Fruit fly (Drosophila melanogaster): ENCODE results near the gene ppk19.

The ppk19 gene

dm6 chr3R:29717519-29717918 is 45.3 kb downstream of the ppk19 start (continued):
- TF ChIP-seq CG3995 (GFP tag; optimal IDR thresholded peaks at IDR 0.05), result peak; percentile 4
- peak; percentile 25 for TF ChIP-seq nmo (GFP tag; optimal IDR thresholded peaks at IDR 0.05)
- TF ChIP-seq CG1024 (GFP tag; IDR thresholded peaks at IDR 0.05), result peak; percentile 41; the same call in 1 of the 2 replicates
- TF ChIP-seq ase (GFP tag; IDR thresholded peaks at IDR 0.05), result peak; percentile 34; the same call in 1 of the 3 replicates
- TF ChIP-seq jigr1 (GFP tag; IDR thresholded peaks at IDR 0.05), result no peak
- TF ChIP-seq nerfin-1 (tag; optimal IDR thresholded peaks at IDR 0.05), result no peak
- no peak for TF ChIP-seq HHEX (GFP tag; optimal IDR thresholded peaks at IDR 0.05)
- TF ChIP-seq CG10979 (tag; optimal IDR thresholded peaks at IDR 0.05), result no peak
- TF ChIP-seq sug (tag; optimal IDR thresholded peaks at IDR 0.05), result no peak
- TF ChIP-seq CG4820 (GFP tag; optimal IDR thresholded peaks at IDR 0.05), result peak; percentile 47
- TF ChIP-seq Ets65A (GFP tag), result peak; percentile 14
- peak; percentile 22 for TF ChIP-seq CG15269 (tag; optimal IDR thresholded peaks at IDR 0.05)
- TF ChIP-seq Aef1 (GFP tag; IDR thresholded peaks at IDR 0.05), result no peak

- peak; percentile 18; the same call in 1 of the 3 replicates for TF ChIP-seq ci (GFP tag; IDR thresholded peaks at IDR 0.05)
- peak; percentile 24; the same call in 1 of the 3 replicates for TF ChIP-seq ken (GFP tag; IDR thresholded peaks at IDR 0.05)
- no peak for TF ChIP-seq ara (GFP tag; IDR thresholded peaks at IDR 0.05)
Measured at dm6 chr3R:29718363-29718762, 46.1 kb downstream of the ppk19 start, which contains the start of gene CG15506. TSS of gene CG15506 (plus strand) at chr3R:29718663.

- no peak for TF ChIP-seq CG34376 (GFP tag; optimal IDR thresholded peaks at IDR 0.05)
Measured at dm6 chr3R:29722238-29722637, 50.0 kb downstream of the ppk19 start, which contains the start of gene CG34296. TSS of gene CG34296 (plus strand) at chr3R:29722538.

DNA sequence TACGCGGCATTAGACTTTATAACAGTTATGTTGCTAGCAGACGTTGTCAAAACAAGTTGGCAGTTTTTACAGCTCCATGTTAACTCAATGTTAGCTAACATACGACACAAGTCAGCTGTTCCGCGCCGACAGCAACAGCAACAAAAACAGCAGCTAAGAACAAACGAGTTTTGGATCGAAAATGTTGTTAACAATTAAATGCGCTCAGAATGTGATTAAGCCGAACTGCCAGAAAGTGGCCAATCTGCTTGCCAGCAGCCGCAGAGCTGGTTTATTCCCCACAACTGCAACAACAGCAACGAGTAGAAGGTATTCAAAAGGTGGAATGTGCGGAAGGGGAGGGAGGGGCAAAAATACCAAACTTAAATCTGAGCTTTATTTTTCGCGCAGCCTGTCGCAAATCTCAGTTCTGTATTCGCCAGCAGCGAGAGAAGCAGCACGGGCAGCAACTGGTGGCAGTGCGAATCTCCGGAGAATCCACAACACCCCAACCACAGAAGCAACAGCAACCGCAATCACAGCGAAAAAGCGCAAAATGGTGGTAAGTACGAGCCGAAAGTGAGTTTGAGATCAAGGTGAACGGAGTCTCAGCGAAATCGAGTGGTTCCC is 50.9 kb downstream of the ppk19 start, which contains the start of gene Pcd:
TSS of gene Pcd (plus strand) at position 116 of the 609 bp plus-strand sequence.
- no peak for TF ChIP-seq CG15073 (GFP tag; optimal IDR thresholded peaks at IDR 0.05)
- peak; percentile 30 for TF ChIP-seq CG1603 (tag; optimal IDR thresholded peaks at IDR 0.05)
- TF ChIP-seq CG10462 (GFP tag; optimal IDR thresholded peaks at IDR 0.05), result no peak
- no peak for TF ChIP-seq sob (GFP tag; IDR thresholded peaks at IDR 0.05)
- no peak for TF ChIP-seq CG6254 (GFP tag; optimal IDR thresholded peaks at IDR 0.05)
- peak; percentile 33 for TF ChIP-seq Med (GFP tag)
- no peak for TF ChIP-seq CG14667 (GFP tag; IDR thresholded peaks at IDR 0.05)
- peak; percentile 90 for TF ChIP-seq scrt (GFP tag; optimal IDR thresholded peaks at IDR 0.05)
- TF ChIP-seq gro (GFP tag; optimal IDR thresholded peaks at IDR 0.05), result peak; percentile 9
- peak; percentile 3 for TF ChIP-seq sug (tag; optimal IDR thresholded peaks at IDR 0.05)
- peak; percentile 43 for TF ChIP-seq CG34376 (GFP tag; optimal IDR thresholded peaks at IDR 0.05)
- no peak for TF ChIP-seq CG3407 (GFP tag; optimal IDR thresholded peaks at IDR 0.05)
- TF ChIP-seq cg (GFP tag; optimal IDR thresholded peaks at IDR 0.05), result no peak
- no peak for TF ChIP-seq CG7372 (GFP tag; IDR thresholded peaks at IDR 0.05)
- peak; percentile 41; the same call in 1 of the 4 replicates for TF ChIP-seq Dll (GFP tag; IDR thresholded peaks at IDR 0.05; ENCODE audit: partially characterized antibody)
- TF ChIP-seq ewg (GFP tag; optimal IDR thresholded peaks at IDR 0.05), result peak; percentile 21
- no peak for TF ChIP-seq CG30431 (GFP tag; optimal IDR thresholded peaks at IDR 0.05)
- 0 out of 3 replicates have a peak, but pooled peaks have one; percentile 36 for TF ChIP-seq HLH4C (GFP tag; IDR thresholded peaks at IDR 0.05; ENCODE audit: partially characterized antibody)
- peak; percentile 31 for TF ChIP-seq ftz-f1 (GFP tag; optimal IDR thresholded peaks at IDR 0.05)
- peak in 1 of 2 experiments; percentile 46 for TF ChIP-seq insv (GFP tag; optimal IDR thresholded peaks at IDR 0.05)
- peak; percentile 91 for TF ChIP-seq E2f2 (GFP tag; IDR thresholded peaks at IDR 0.05)
- TF ChIP-seq row (GFP tag; IDR thresholded peaks at IDR 0.05), result no peak
- TF ChIP-seq CG14441 (GFP tag; IDR thresholded peaks at IDR 0.05), result no peak
- TF ChIP-seq CG18011 (GFP tag; optimal IDR thresholded peaks at IDR 0.05), result peak; percentile 14
- no peak for TF ChIP-seq nau (GFP tag; optimal IDR thresholded peaks at IDR 0.05)
- no peak for TF ChIP-seq emc (GFP tag; optimal IDR thresholded peaks at IDR 0.05)
- TF ChIP-seq CG7786 (GFP tag; optimal IDR thresholded peaks at IDR 0.05), result no peak
- peak; percentile 48 for TF ChIP-seq abd-A (tag; optimal IDR thresholded peaks at IDR 0.05)
- peak; percentile 4 for TF ChIP-seq Sry-δ (GFP tag; optimal IDR thresholded peaks at IDR 0.05)
- TF ChIP-seq CG4617 (GFP tag; optimal IDR thresholded peaks at IDR 0.05; ENCODE audit: borderline replicate concordance), result peak; percentile 5

All from whole organism, embryonic.